Fruit fly (Drosophila melanogaster) whole organism, prepupa: ENCODE results near the gene Cyp4d2.

Source experiments
- Blimp-1 ChIP-seq: fragments of 200-800 bp; sonication (Bioruptor generic); optimal IDR thresholded peaks from 3 replicates; lab custom pipeline; 2017; ENCODE audit warnings: missing biosample characterization, missing genetic modification characterization, mild to moderate bottlenecking, moderate library complexity, missing genetic modification reagents
- CG7368 ChIP-seq: fragments of 200-800 bp; sonication (Bioruptor generic); optimal IDR thresholded peaks from 3 replicates; lab custom pipeline; 2016; ENCODE audit warnings: missing biosample characterization, missing genetic modification characterization
- CG8119 ChIP-seq: fragments of 200-800 bp; sonication (Bioruptor generic); IDR thresholded peaks from 3 replicates; pipeline ENCODE4 v1.3.6; 2022; ENCODE audit warnings: missing biosample characterization, missing genetic modification characterization
- Lpt ChIP-seq: fragments of 200-800 bp; sonication (Bioruptor generic); optimal IDR thresholded peaks from 3 replicates; lab custom pipeline; 2016; ENCODE audit warnings: missing biosample characterization, missing genetic modification characterization
- OdsH ChIP-seq: fragments of 200-800 bp; sonication (Bioruptor generic); optimal IDR thresholded peaks from 3 replicates; lab custom pipeline; 2016; ENCODE audit warnings: missing biosample characterization, missing genetic modification characterization
- achi ChIP-seq: fragments of 200-800 bp; sonication (Bioruptor generic); optimal IDR thresholded peaks from 3 replicates; lab custom pipeline; 2016; ENCODE audit warnings: missing biosample characterization, missing genetic modification characterization
- acj6 ChIP-seq: fragments of 200-800 bp; sonication (Bioruptor generic); optimal IDR thresholded peaks from 3 replicates; lab custom pipeline; 2016; ENCODE audit warnings: missing biosample characterization, missing genetic modification characterization
- fkh ChIP-seq: fragments of 200-800 bp; sonication (Bioruptor generic); optimal IDR thresholded peaks from 3 replicates; lab custom pipeline; 2017; ENCODE audit warnings: missing biosample characterization, mild to moderate bottlenecking, missing genetic modification characterization, moderate library complexity
- lz ChIP-seq: fragments of 200-800 bp; sonication (Bioruptor generic); optimal IDR thresholded peaks from 3 replicates; lab custom pipeline; 2016; ENCODE audit warnings: missing biosample characterization, missing genetic modification characterization
- net ChIP-seq: fragments of 200-800 bp; sonication (Bioruptor generic); optimal IDR thresholded peaks from 3 replicates; lab custom pipeline; 2016; ENCODE audit warnings: missing biosample characterization, missing genetic modification characterization
- salr ChIP-seq, 2 experiments: fragments of 200-800 bp; sonication (Bioruptor generic); optimal IDR thresholded peaks; 3 replicates each; lab custom pipeline; 2016 to 2018; ENCODE audit warnings: missing biosample characterization in 2 of 2, missing genetic modification characterization in 2 of 2, mild to moderate bottlenecking in 1 of 2
- vri ChIP-seq: fragments of 200-800 bp; sonication (Bioruptor generic); optimal IDR thresholded peaks from 3 replicates; lab custom pipeline; 2016; ENCODE audit warnings: missing biosample characterization, mild to moderate bottlenecking, missing genetic modification characterization

DNA sequence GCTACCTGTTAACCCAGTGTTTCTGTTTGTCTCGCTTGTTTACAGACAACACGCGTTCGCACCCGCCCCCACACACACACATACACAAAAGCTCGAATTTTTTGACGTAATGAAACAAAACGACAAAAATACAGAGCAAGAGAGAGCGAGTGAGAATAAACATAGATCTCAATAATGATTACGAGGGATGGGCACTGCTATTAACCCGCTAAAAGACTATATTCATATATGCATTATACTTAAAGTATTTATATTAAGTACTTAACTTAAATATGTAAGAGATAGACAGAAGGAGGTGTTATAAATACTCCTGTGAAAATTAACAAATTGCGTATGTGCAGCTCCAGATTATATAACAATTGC, 34.0 kb upstream of the Cyp4d2 start:
- peak in 1 of 2 experiments; percentile 18 for TF ChIP-seq salr (GFP tag; optimal IDR thresholded peaks at IDR 0.05; lab: Kevin White, UChicago)
- peak; percentile 29 for TF ChIP-seq achi (GFP tag; lab: Kevin White, UChicago)
- TF ChIP-seq Lpt (GFP tag; lab: Kevin White, UChicago): no peak
- peak; percentile 22 for TF ChIP-seq Blimp-1 (GFP tag; lab: Kevin White, UChicago)
- TF ChIP-seq net (GFP tag; lab: Kevin White, UChicago): peak; percentile 6
- TF ChIP-seq CG7368 (GFP tag; lab: Kevin White, UChicago): peak; percentile 14
- peak; percentile 85 for TF ChIP-seq vri (GFP tag; lab: Kevin White, UChicago)
- TF ChIP-seq CG8119 (GFP tag; lab: Robert Waterston, UW): no peak
- TF ChIP-seq acj6 (GFP tag; lab: Kevin White, UChicago): no peak
- peak; percentile 95 for TF ChIP-seq fkh (GFP tag; lab: Kevin White, UChicago)
- peak; percentile 14 for TF ChIP-seq OdsH (GFP tag; lab: Kevin White, UChicago)
- TF ChIP-seq lz (GFP tag; lab: Kevin White, UChicago): no peak
